Worm (Caenorhabditis elegans) whole organism, L4/young adult: Measurements from ENCODE around the gene F45E4.6.
A peak's percentile ranks its signal among the peaks of the same experiment; 100 is the strongest.

Experiments used
- W03F9.2 ChIP-seq: fragments of 150-350 bp; optimal IDR thresholded peaks from 2 replicates; lab custom pipeline; 2014; ENCODE audit warnings: missing biosample characterization, missing genetic modification characterization
- dao-5 ChIP-seq: sonication (generic microtip); optimal IDR thresholded peaks from 2 replicates; lab custom pipeline; 2016; ENCODE audit warnings: missing genotype, missing genetic modification characterization, moderate library complexity, missing compliant biosample characterization
- him-1 ChIP-seq: sonication (generic microtip); optimal IDR thresholded peaks from 2 replicates; lab custom pipeline; 2016; ENCODE audit warnings: missing genotype, missing genetic modification reagents, missing genetic modification characterization, missing compliant biosample characterization

- no peak for TF ChIP-seq dao-5
- peak; percentile 66 for TF ChIP-seq him-1
- TF ChIP-seq W03F9.2 (tag; lab: Kevin White, UChicago) = no peak
Observed at ce11 chrIV:7623868-7624267, 8.5 kb downstream of the F45E4.6 start.
